Fruit fly (Drosophila melanogaster) whole organism, wandering third instar larva: Measurements from ENCODE around the gene CG12661.
A peak's percentile ranks its signal among the peaks of the same experiment; 100 is the strongest.

Experiments used
- Abd-B ChIP-seq: fragments of >200 bp; optimal IDR thresholded peaks from 2 replicates; lab custom pipeline; 2017; ENCODE audit warnings: missing biosample characterization, missing genetic modification characterization
- CG32264 ChIP-seq: fragments of 200-800 bp; sonication (Bioruptor generic); optimal IDR thresholded peaks from 2 replicates; lab custom pipeline; 2016; ENCODE audit warnings: missing biosample characterization, missing genetic modification characterization
- CG9705 ChIP-seq: fragments of 200-800 bp; sonication (Bioruptor generic); optimal IDR thresholded peaks from 2 replicates; lab custom pipeline; 2018; ENCODE audit warnings: missing biosample characterization, mild to moderate bottlenecking, missing genetic modification characterization
- CrebA ChIP-seq: fragments of 200-800 bp; sonication (Bioruptor generic); optimal IDR thresholded peaks from 2 replicates; lab custom pipeline; 2016; ENCODE audit warnings: missing biosample characterization, mild to moderate bottlenecking, missing genetic modification characterization, borderline replicate concordance
- Dfd ChIP-seq: fragments of >200 bp; optimal IDR thresholded peaks from 2 replicates; lab custom pipeline; 2017; ENCODE audit warnings: missing biosample characterization, missing genetic modification characterization
- Dif ChIP-seq: fragments of 200-275, 200-300 bp; sonication (Bioruptor generic); optimal IDR thresholded peaks from 2 replicates; lab custom pipeline; 2018; ENCODE audit warnings: missing biosample characterization, missing genetic modification characterization; ENCODE audit not compliant: partially characterized antibody
- GATAd ChIP-seq: sonication (Bioruptor generic); optimal IDR thresholded peaks from 2 replicates; lab custom pipeline; 2016; ENCODE audit warnings: missing biosample characterization, missing genetic modification characterization
- HLH106 ChIP-seq: fragments of 200-800 bp; optimal IDR thresholded peaks from 3 replicates; lab custom pipeline; 2019; ENCODE audit warnings: missing biosample characterization, mild to moderate bottlenecking, missing genetic modification characterization, moderate library complexity
- Hnf4 ChIP-seq: fragments of 200-800 bp; sonication (Bioruptor generic); optimal IDR thresholded peaks from 2 replicates; lab custom pipeline; 2016; ENCODE audit warnings: missing biosample characterization, mild to moderate bottlenecking, missing genetic modification characterization
- Hr78 ChIP-seq: fragments of >200 bp; optimal IDR thresholded peaks from 2 replicates; lab custom pipeline; 2017; ENCODE audit warnings: missing biosample characterization, missing genetic modification characterization
- Jra ChIP-seq: sonication (Bioruptor generic); optimal IDR thresholded peaks from 2 replicates; lab custom pipeline; 2016; ENCODE audit warnings: missing biosample characterization, missing genetic modification characterization
- Mio ChIP-seq: sonication (Bioruptor generic); optimal IDR thresholded peaks from 2 replicates; lab custom pipeline; 2016; ENCODE audit warnings: missing biosample characterization, missing genetic modification characterization
- Myc ChIP-seq: fragments of >200 bp; optimal IDR thresholded peaks from 2 replicates; lab custom pipeline; 2017
- N ChIP-seq: fragments of >200 bp; optimal IDR thresholded peaks from 2 replicates; lab custom pipeline; 2018; ENCODE audit warnings: missing biosample characterization, missing external identifiers, missing genetic modification characterization
- OdsH ChIP-seq: fragments of 200-800 bp; sonication (Bioruptor generic); optimal IDR thresholded peaks from 2 replicates; lab custom pipeline; 2016; ENCODE audit warnings: missing biosample characterization, mild to moderate bottlenecking, missing genetic modification characterization
- Rel ChIP-seq, 2 experiments: fragments of 200-800 bp; sonication (Bioruptor generic) in 1 of 2; optimal IDR thresholded peaks; 2 replicates in 1 of 2; 3 replicates in 1 of 2; lab custom pipeline; 2016 to 2019; ENCODE audit warnings: mild to moderate bottlenecking in 2 of 2, missing biosample characterization in 2 of 2, missing genetic modification characterization in 2 of 2, moderate library complexity in 1 of 2
- Sp1 ChIP-seq: fragments of 200-800 bp; sonication (Bioruptor generic); optimal IDR thresholded peaks from 3 replicates; lab custom pipeline; 2019; ENCODE audit warnings: missing biosample characterization, mild to moderate bottlenecking, missing genetic modification characterization, moderate library complexity
- Vsx2 ChIP-seq: fragments of 200-300, 225-300 bp; sonication (Bioruptor generic); optimal IDR thresholded peaks from 2 replicates; lab custom pipeline; 2018; ENCODE audit warnings: missing biosample characterization, missing genetic modification characterization; ENCODE audit not compliant: partially characterized antibody
- br ChIP-seq: fragments of 200-800 bp; sonication (Bioruptor generic); optimal IDR thresholded peaks from 2 replicates; lab custom pipeline; 2016; ENCODE audit warnings: missing biosample characterization, missing genetic modification characterization
- dl ChIP-seq, 2 experiments: fragments of 175-275, 200-275 bp in 1 of 2; fragments of 200-275 bp in 1 of 2; sonication (Bioruptor generic); optimal IDR thresholded peaks; lab custom pipeline; 2018; ENCODE audit warnings: mild to moderate bottlenecking in 2 of 2, missing biosample characterization in 2 of 2, missing genetic modification characterization in 2 of 2, moderate library complexity in 2 of 2; ENCODE audit not compliant: partially characterized antibody in 2 of 2, insufficient read depth in 1 of 2
- dmrt93B ChIP-seq: fragments of 200-800 bp; sonication (Bioruptor generic); optimal IDR thresholded peaks from 2 replicates; lab custom pipeline; 2018; ENCODE audit warnings: missing biosample characterization, mild to moderate bottlenecking, missing genetic modification characterization
- dsf ChIP-seq: sonication (Bioruptor generic); optimal IDR thresholded peaks from 2 replicates; lab custom pipeline; 2016; ENCODE audit warnings: missing biosample characterization, missing genetic modification characterization, borderline replicate concordance
- ey ChIP-seq: fragments of 200-800 bp; sonication (Bioruptor generic); optimal IDR thresholded peaks from 2 replicates; lab custom pipeline; 2016; ENCODE audit warnings: missing biosample characterization, missing genetic modification characterization
- foxo ChIP-seq, 2 experiments: fragments of 200-800 bp; sonication (Bioruptor generic); optimal IDR thresholded peaks; 2 replicates in 1 of 2; 3 replicates in 1 of 2; lab custom pipeline; 2016 to 2017; ENCODE audit warnings: missing biosample characterization in 2 of 2, missing genetic modification characterization in 2 of 2
- fru ChIP-seq: fragments of 200-800 bp; sonication (Bioruptor generic); optimal IDR thresholded peaks from 3 replicates; lab custom pipeline; 2016; ENCODE audit warnings: missing biosample characterization, mild to moderate bottlenecking, missing genetic modification characterization
- h ChIP-seq: fragments of 200-800 bp; sonication (Bioruptor generic); optimal IDR thresholded peaks from 3 replicates; lab custom pipeline; 2016; ENCODE audit warnings: missing biosample characterization, mild to moderate bottlenecking, missing genetic modification characterization
- jim ChIP-seq: fragments of 175-275, 200-325 bp; sonication (Bioruptor generic); optimal IDR thresholded peaks from 2 replicates; lab custom pipeline; 2016; ENCODE audit warnings: missing biosample characterization, mild to moderate bottlenecking, missing genetic modification characterization
- lola ChIP-seq: fragments of >200 bp; optimal IDR thresholded peaks from 2 replicates; lab custom pipeline; 2017; ENCODE audit warnings: missing biosample characterization, missing genetic modification characterization
- pan ChIP-seq: fragments of >200 bp; optimal IDR thresholded peaks from 2 replicates; lab custom pipeline; 2017
- psq ChIP-seq: fragments of 200-800 bp; sonication (Bioruptor generic); optimal IDR thresholded peaks from 3 replicates; lab custom pipeline; 2017; ENCODE audit warnings: missing biosample characterization, mild to moderate bottlenecking, missing genetic modification characterization, moderate library complexity
- rgr ChIP-seq: fragments of 200-800 bp; sonication (Bioruptor generic); optimal IDR thresholded peaks from 3 replicates; lab custom pipeline; 2016; ENCODE audit warnings: missing biosample characterization, mild to moderate bottlenecking, missing genetic modification characterization
- sage ChIP-seq: fragments of 200-800 bp; sonication (Bioruptor generic); optimal IDR thresholded peaks from 2 replicates; lab custom pipeline; 2016; ENCODE audit warnings: missing biosample characterization, mild to moderate bottlenecking, missing genetic modification characterization
- sv ChIP-seq: fragments of 200-800 bp; sonication (Bioruptor generic); optimal IDR thresholded peaks from 3 replicates; lab custom pipeline; 2016; ENCODE audit warnings: missing biosample characterization, missing genetic modification characterization
- tai ChIP-seq: sonication (Bioruptor generic); optimal IDR thresholded peaks from 2 replicates; lab custom pipeline; 2016; ENCODE audit warnings: missing biosample characterization, missing genetic modification characterization
- usp ChIP-seq: fragments of >200 bp; optimal IDR thresholded peaks from 2 replicates; lab custom pipeline; 2017; ENCODE audit warnings: missing biosample characterization, missing genetic modification characterization
- woc ChIP-seq: sonication (Bioruptor generic); optimal IDR thresholded peaks from 2 replicates; lab custom pipeline; 2016; ENCODE audit warnings: missing biosample characterization, mild to moderate bottlenecking, missing genetic modification characterization

Gene CG12661

dm6 chrX:8905545-8906455 is 17.7 kb downstream of the CG12661 start:
- TF ChIP-seq h (GFP tag; lab: Kevin White, UChicago) (peak; percentile 40), Hr78 (GFP tag; lab: Kevin White, UChicago) (no peak), sage (GFP tag; lab: Kevin White, UChicago) (no peak), rgr (GFP tag; lab: Kevin White, UChicago) (no peak), CrebA (GFP tag; lab: Kevin White, UChicago) (no peak), dl (GFP tag; optimal IDR thresholded peaks at IDR 0.05; lab: Kevin White, UChicago; ENCODE audit: insufficient read depth in 1 of 2, partially characterized antibody in 2 of 2) (no peak)

dm6 chrX:8901447-8901846 is 22.0 kb downstream of the CG12661 start, which contains the start of gene Rbm13:
Gene Rbm13 (plus strand): TSS chrX:8901699.
- TF ChIP-seq usp (GFP tag; lab: Kevin White, UChicago) (no peak), woc (GFP tag; lab: Kevin White, UChicago) (no peak), Hnf4 (GFP tag; lab: Kevin White, UChicago) (no peak), Myc (lab: Kevin White, UChicago) (peak; percentile 0), tai (no peak), psq (GFP tag; lab: Kevin White, UChicago) (no peak), Rel (GFP tag; optimal IDR thresholded peaks at IDR 0.05; lab: Kevin White, UChicago) (no peak), Rel (tag; optimal IDR thresholded peaks at IDR 0.05; lab: Kevin White, UChicago) (peak; percentile 31)

dm6 chrX:8900094-8900493 is 23.4 kb downstream of the CG12661 start, which contains the start of gene Uros1:
Gene Uros1 (minus strand): TSS chrX:8900264.
- TF ChIP-seq foxo (GFP tag; optimal IDR thresholded peaks at IDR 0.05; lab: Kevin White, UChicago): peak in 1 of 2 experiments; percentile 41
- TF ChIP-seq ey (GFP tag; lab: Kevin White, UChicago): peak; percentile 13
- TF ChIP-seq fru (GFP tag; lab: Kevin White, UChicago): peak; percentile 29
- peak; percentile 38 for TF ChIP-seq HLH106 (tag; lab: Kevin White, UChicago)
- TF ChIP-seq Vsx2: no peak
- peak; percentile 12 for TF ChIP-seq Hnf4 (GFP tag; lab: Kevin White, UChicago)
- TF ChIP-seq Sp1 (GFP tag; lab: Kevin White, UChicago): no peak
- no peak for TF ChIP-seq Rel (GFP tag; optimal IDR thresholded peaks at IDR 0.05; lab: Kevin White, UChicago)
- TF ChIP-seq Rel (tag; optimal IDR thresholded peaks at IDR 0.05; lab: Kevin White, UChicago): no peak
- peak; percentile 14 for TF ChIP-seq psq (GFP tag; lab: Kevin White, UChicago)
- TF ChIP-seq br (GFP tag; lab: Kevin White, UChicago): peak; percentile 5
- TF ChIP-seq h (GFP tag; lab: Kevin White, UChicago): peak; percentile 16

- TF ChIP-seq Myc (lab: Kevin White, UChicago) (no peak), OdsH (no peak), h (GFP tag; lab: Kevin White, UChicago) (peak; percentile 65), Hr78 (GFP tag; lab: Kevin White, UChicago) (no peak), dmrt93B (GFP tag; lab: Kevin White, UChicago) (no peak), HLH106 (tag; lab: Kevin White, UChicago) (peak; percentile 50), Sp1 (GFP tag; lab: Kevin White, UChicago) (peak; percentile 31), usp (GFP tag; lab: Kevin White, UChicago) (no peak), br (GFP tag; lab: Kevin White, UChicago) (peak; percentile 32), ey (GFP tag; lab: Kevin White, UChicago) (peak; percentile 51), CG32264 (GFP tag; lab: Kevin White, UChicago) (no peak), sv (GFP tag; lab: Kevin White, UChicago) (peak; percentile 40), rgr (GFP tag; lab: Kevin White, UChicago) (peak; percentile 68), tai (peak; percentile 42), psq (GFP tag; lab: Kevin White, UChicago) (peak; percentile 87), CG9705 (GFP tag; lab: Kevin White, UChicago) (no peak), fru (GFP tag; lab: Kevin White, UChicago) (peak; percentile 48), Rel (GFP tag; optimal IDR thresholded peaks at IDR 0.05; lab: Kevin White, UChicago) (peak; percentile 15), Rel (tag; optimal IDR thresholded peaks at IDR 0.05; lab: Kevin White, UChicago) (peak; percentile 40), Dif (GFP tag; lab: Kevin White, UChicago) (no peak), Hnf4 (GFP tag; lab: Kevin White, UChicago) (peak; percentile 76), Dfd (GFP tag; lab: Kevin White, UChicago) (peak; percentile 66), Vsx2 (no peak), Abd-B (no peak), woc (GFP tag; lab: Kevin White, UChicago) (no peak), dl (GFP tag; optimal IDR thresholded peaks at IDR 0.05; lab: Kevin White, UChicago; ENCODE audit: insufficient read depth in 1 of 2, partially characterized antibody in 2 of 2) (no peak), pan (lab: Kevin White, UChicago) (no peak), lola (GFP tag; lab: Kevin White, UChicago) (no peak), N (GFP tag; lab: Kevin White, UChicago) (no peak), dsf (GFP tag; lab: Kevin White, UChicago) (peak; percentile 0), CrebA (GFP tag; lab: Kevin White, UChicago) (no peak), Jra (GFP tag; lab: Kevin White, UChicago) (no peak), sage (GFP tag; lab: Kevin White, UChicago) (no peak), Mio (GFP tag; lab: Kevin White, UChicago) (no peak), jim (peak; percentile 72), GATAd (peak; percentile 69)
Measured at dm6 chrX:8897859-8898427, 25.5 kb downstream of the CG12661 start, which contains the start of gene Moe. Gene Moe (minus strand): TSS chrX:8898332.
